Worm (Caenorhabditis elegans) whole organism, dauer: Measurements from ENCODE around the gene bath-45.
"Not testable (repeated sequence)": the region's sequence is repeated elsewhere in the genome, so short reads cannot be mapped to it uniquely, and the experiment has no call there.

ENCODE experiments used
- unc-62 ChIP-seq: sonication (generic microtip); optimal IDR thresholded peaks from 2 replicates; lab custom pipeline; 2017; ENCODE audit warnings: missing biosample characterization, missing genetic modification reagents, missing genetic modification characterization

The bath-45 gene

ce11 chrII:13122720-13123119 is at the start of gene bath-45:
TSS of gene bath-45 (plus strand) at chrII:13123020.
- no peak for TF ChIP-seq unc-62 (GFP tag; lab: Kevin White, UChicago)

DNA sequence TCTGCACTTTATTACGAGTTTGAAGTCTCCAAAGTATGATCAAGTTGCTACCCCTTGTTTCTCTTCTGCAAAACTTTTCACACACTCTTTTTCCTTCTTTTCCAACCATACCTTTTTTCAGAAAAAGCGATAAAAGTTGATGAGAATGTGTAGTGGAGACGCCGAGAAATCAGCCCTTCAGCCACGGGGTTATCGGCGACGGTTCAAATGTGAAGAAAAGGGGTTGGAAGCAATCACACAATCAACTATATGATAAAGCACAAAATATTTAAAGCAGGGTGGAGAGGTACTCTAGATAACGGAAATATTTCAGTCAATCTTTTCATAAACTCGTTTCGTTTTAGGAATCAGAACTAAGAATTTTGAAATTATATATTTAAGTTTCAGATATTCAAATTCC is 49.7 kb upstream of the bath-45 start, which contains the start of gene F42G4.5:
Gene F42G4.5, plus strand, starts transcription at position 379 of the 400 bp plus-strand sequence.
- no peak for TF ChIP-seq unc-62 (GFP tag; lab: Kevin White, UChicago)

DNA sequence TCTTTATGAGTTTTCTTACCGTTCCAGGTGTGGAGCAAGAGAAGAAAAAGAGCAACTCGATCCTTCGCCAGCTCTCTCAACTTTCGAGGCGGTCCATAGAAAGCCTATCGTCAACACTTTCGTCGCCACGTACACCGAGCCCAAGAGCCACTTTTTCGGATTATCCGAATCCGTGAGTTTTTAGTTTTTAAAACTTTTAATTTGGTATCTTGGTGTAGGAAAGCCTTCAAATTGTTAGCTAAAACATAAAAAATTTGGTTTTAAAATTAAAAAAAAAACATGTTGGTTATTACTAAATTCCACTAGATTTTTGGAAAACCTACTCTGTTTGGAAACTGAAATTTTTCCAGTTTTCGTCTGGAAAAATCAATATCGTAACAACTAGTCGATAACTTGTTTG is 49.1 kb upstream of the bath-45 start:
- TF ChIP-seq unc-62 (GFP tag; lab: Kevin White, UChicago), result no peak

ce11 chrII:13076301-13076916 is 46.4 kb upstream of the bath-45 start:
- TF ChIP-seq unc-62 (GFP tag; lab: Kevin White, UChicago), result no peak

- no peak for TF ChIP-seq unc-62 (GFP tag; lab: Kevin White, UChicago)
Observed at ce11 chrII:13077746-13078145, 45.1 kb upstream of the bath-45 start.

DNA sequence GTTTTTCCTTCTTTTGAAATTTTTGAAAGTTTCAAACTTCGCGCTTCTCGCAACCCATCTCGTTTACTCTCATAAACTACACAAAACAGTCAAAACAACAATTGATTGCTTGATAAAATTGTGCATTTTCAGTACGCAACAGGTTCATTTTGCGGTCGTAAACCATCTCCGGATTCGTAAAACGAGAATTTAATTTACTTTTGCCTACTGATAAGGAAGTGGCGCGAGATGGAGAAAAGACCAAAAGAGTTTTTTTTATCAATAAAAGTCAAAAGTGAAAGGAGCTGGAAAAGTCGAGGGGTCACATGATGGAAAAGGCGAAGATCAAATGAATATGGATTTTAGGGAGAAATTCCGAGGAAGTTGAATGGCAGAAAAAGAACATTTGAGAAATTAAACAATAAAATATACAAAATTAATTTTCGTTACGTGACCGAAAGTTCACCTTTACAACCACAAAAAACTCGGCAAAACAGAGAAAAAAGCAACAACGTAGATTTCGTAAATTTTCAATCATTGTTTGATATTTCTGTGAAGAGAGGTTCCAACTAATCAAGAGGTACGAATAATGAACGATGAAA is 43.9 kb upstream of the bath-45 start, which contains the start of gene F42G4.6:
Gene F42G4.6, plus strand, starts transcription at position 531 of the 581 bp plus-strand sequence.
- no peak for TF ChIP-seq unc-62 (GFP tag; lab: Kevin White, UChicago)

DNA sequence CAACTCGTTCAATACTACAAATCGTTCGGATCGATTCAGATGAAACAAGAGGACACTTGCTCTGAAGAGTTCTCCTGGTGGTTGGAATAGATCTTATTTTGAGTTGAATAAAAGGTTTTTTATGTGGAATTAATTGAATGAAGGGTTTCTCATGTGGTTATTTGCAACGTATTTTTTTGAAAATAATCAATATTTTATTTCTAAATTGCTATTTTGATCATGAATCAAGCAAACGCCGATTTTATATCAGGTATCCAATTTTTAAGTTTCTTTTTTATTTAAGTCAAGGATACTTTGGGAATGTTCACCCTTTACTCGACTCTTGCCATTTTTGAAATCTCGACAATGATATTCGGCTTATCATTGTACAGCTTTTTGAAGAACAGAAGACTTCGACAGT is 42.2 kb upstream of the bath-45 start, which contains the start of gene Y81G3A.2:
Gene Y81G3A.2, plus strand, starts transcription at position 301 of the 400 bp plus-strand sequence.
- TF ChIP-seq unc-62 (GFP tag; lab: Kevin White, UChicago), result not testable (repeated sequence)

DNA sequence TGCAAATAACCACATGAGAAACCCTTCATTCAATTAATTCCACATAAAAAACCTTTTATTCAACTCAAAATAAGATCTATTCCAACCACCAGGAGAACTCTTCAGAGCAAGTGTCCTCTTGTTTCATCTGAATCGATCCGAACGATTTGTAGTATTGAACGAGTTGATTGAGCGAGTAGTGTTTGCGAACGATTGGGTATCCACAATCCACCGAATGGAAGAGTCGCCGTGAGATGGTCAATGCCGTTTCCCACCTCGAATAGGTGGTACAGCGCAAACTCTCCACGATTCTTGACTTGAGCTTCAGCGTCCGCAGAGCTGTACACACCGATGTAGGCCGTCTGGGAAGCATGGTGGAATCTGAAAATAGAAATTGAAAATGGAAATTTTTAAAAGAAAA is 40.4 kb upstream of the bath-45 start, which contains the start of gene Y81G3A.6:
Gene Y81G3A.6, minus strand, starts transcription at position 101 of the 400 bp plus-strand sequence.
- TF ChIP-seq unc-62 (GFP tag; lab: Kevin White, UChicago), result not testable (repeated sequence)

ce11 chrII:13083752-13084214 is 39.0 kb upstream of the bath-45 start, which contains the start of the genes Y81G3A.1 and gcn-2:
TSS of gene Y81G3A.1 (minus strand) at chrII:13083926.
TSS of gene gcn-2 (plus strand) at chrII:13084164.
- no peak for TF ChIP-seq unc-62 (GFP tag; lab: Kevin White, UChicago)

- TF ChIP-seq unc-62 (GFP tag; lab: Kevin White, UChicago), result no peak
Observed at ce11 chrII:13085951-13086350, 36.9 kb upstream of the bath-45 start.

- TF ChIP-seq unc-62 (GFP tag; lab: Kevin White, UChicago), result no peak
Observed at ce11 chrII:13091123-13091522, 31.7 kb upstream of the bath-45 start, which contains the start of gene Y81G3A.4. TSS of gene Y81G3A.4 (plus strand) at chrII:13091423.

DNA sequence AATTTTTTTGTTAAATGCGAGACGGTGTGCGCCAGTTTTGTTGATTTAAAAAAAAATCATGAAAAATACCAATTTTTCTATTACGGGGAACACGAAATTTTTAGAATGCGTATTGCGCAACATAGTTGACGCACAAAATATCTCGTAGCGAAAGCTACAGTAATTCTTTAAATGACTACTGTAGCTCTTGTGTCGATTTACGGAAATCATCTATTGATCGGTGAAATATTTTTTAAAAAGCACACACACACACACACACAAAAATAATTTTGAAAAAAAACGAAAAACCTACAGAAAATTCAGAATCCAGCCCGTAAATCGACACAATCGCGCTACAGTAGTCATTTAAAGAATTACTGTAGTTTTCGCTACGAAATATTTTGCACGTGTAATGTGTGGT is 31.0 kb upstream of the bath-45 start:
- no peak for TF ChIP-seq unc-62 (GFP tag; lab: Kevin White, UChicago)

DNA sequence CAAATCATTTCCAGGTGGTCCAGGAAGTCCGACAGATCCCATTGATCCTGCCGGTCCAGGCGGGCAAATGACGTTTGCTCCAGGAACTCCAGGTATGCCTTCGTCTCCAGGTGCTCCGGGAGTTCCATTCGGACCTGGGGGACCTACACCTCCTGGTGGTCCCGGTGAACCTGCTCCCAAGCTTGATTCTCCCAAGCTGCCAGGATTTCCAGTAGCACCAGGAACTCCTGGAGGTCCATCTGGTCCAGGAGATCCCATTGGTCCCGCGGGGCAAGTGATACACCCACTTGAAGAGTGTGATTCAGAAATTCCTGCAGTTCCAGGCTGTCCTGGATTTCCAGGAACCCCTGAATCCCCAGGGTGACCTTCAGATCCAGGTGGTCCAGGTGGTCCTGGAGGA is 26.5 kb upstream of the bath-45 start:
- TF ChIP-seq unc-62 (GFP tag; lab: Kevin White, UChicago), result no peak

ce11 chrII:13098175-13098574 is 24.6 kb upstream of the bath-45 start, which contains the start of gene col-86:
TSS of gene col-86 (minus strand) at chrII:13098275.
- no peak for TF ChIP-seq unc-62 (GFP tag; lab: Kevin White, UChicago)

ce11 chrII:13107719-13108118 is 15.1 kb upstream of the bath-45 start, which contains the start of gene pqn-32:
TSS of gene pqn-32 (plus strand) at chrII:13108019.
- TF ChIP-seq unc-62 (GFP tag; lab: Kevin White, UChicago), result no peak

- no peak for TF ChIP-seq unc-62 (GFP tag; lab: Kevin White, UChicago)
Observed at ce11 chrII:13116710-13117109, 6.1 kb upstream of the bath-45 start, which contains the start of gene rict-1. TSS of gene rict-1 (minus strand) at chrII:13116810.
